Worm (Caenorhabditis elegans): ENCODE data around the gene C25E10.8.

- TF ChIP-seq nhr-102 (tag; optimal IDR thresholded peaks at IDR 0.05) (no peak), nhr-76 (tag; optimal IDR thresholded peaks at IDR 0.05) (no peak), hif-1 (tag; optimal IDR thresholded peaks at IDR 0.05) (no peak), php-3 (GFP tag; IDR thresholded peaks at IDR 0.05) (no peak), sdz-12 (GFP tag; optimal IDR thresholded peaks at IDR 0.05) (no peak)
These were observed 35.0 kb downstream of the C25E10.8 start for ce11 chrV:9018871-9019270.
